Worm (Caenorhabditis elegans) whole organism, early embryonic: ENCODE measurements around the gene ZK632.4.

Experiments
- ama-1 ChIP-seq: fragments of 150-350 bp; optimal IDR thresholded peaks from 2 replicates; lab custom pipeline; 2014
- ceh-36 ChIP-seq: sonication (generic microtip); optimal IDR thresholded peaks from 2 replicates; lab custom pipeline; 2016; ENCODE audit warnings: missing genetic modification characterization, inconsistent platforms, missing compliant biosample characterization
- ets-7 ChIP-seq: sonication (generic microtip); optimal IDR thresholded peaks from 2 replicates; lab custom pipeline; 2016; ENCODE audit warnings: missing genotype, missing genetic modification characterization, missing compliant biosample characterization
- flt-1 ChIP-seq: fragments of 200-800 bp; sonication (Bioruptor generic); IDR thresholded peaks from 2 replicates; pipeline ENCODE4 v1.3.6; 2022; ENCODE audit warnings: missing genetic modification characterization, missing compliant biosample characterization
- hnd-1 ChIP-seq: sonication (generic microtip); optimal IDR thresholded peaks from 2 replicates; lab custom pipeline; 2016; ENCODE audit warnings: missing genetic modification characterization, missing compliant biosample characterization
- pes-1 ChIP-seq: fragments of 200-800 bp; sonication (Bioruptor generic); IDR thresholded peaks from 2 replicates; pipeline ENCODE4 v1.3.6; 2022; ENCODE audit warnings: missing genetic modification reagents, missing genetic modification characterization, missing compliant biosample characterization
- sea-1 ChIP-seq: fragments of 200-800 bp; sonication (Bioruptor generic); conservative IDR thresholded peaks from 2 replicates; pipeline ENCODE4 v1.3.6; 2022; ENCODE audit warnings: missing genetic modification characterization, missing compliant biosample characterization
- tra-4 ChIP-seq: sonication (generic microtip); optimal IDR thresholded peaks from 2 replicates; lab custom pipeline; 2017; ENCODE audit warnings: missing genetic modification characterization, missing compliant biosample characterization

ce11 chrIII:9846093-9846492 lies 38.8 kb upstream of the ZK632.4 start, which contains the start of gene K11H3.2:
- no peak for TF ChIP-seq flt-1 (GFP tag; lab: Robert Waterston, UW)
- TF ChIP-seq ets-7 = no peak
- TF ChIP-seq tra-4 = no peak
- TF ChIP-seq ama-1 (lab: Kevin White, UChicago) = no peak
- no peak for TF ChIP-seq hnd-1 (tag; lab: Kevin White, UChicago)
- TF ChIP-seq ceh-36 (tag; lab: Kevin White, UChicago) = no peak
- no peak for TF ChIP-seq sea-1 (GFP tag; lab: Robert Waterston, UW)
- TF ChIP-seq pes-1 (GFP tag; lab: Robert Waterston, UW) = no peak
